Worm (Caenorhabditis elegans) whole organism, L3 larva: ENCODE data around the gene C15H11.10.

Source experiments
- egl-27 ChIP-seq: sonication (generic microtip); optimal IDR thresholded peaks from 4 replicates; lab custom pipeline; 2017; ENCODE audit warnings: missing biosample characterization, missing genetic modification reagents, missing genetic modification characterization
- fos-1 ChIP-seq: fragments of 150-350 bp; optimal IDR thresholded peaks from 2 replicates; lab custom pipeline; 2014; ENCODE audit warnings: missing biosample characterization, missing genetic modification characterization
- nhr-11 ChIP-seq: fragments of 150-350 bp; optimal IDR thresholded peaks from 2 replicates; lab custom pipeline; 2014; ENCODE audit warnings: missing biosample characterization, missing genetic modification characterization
- nhr-12 ChIP-seq: fragments of 150-350 bp; optimal IDR thresholded peaks from 2 replicates; lab custom pipeline; 2014; ENCODE audit warnings: missing biosample characterization, missing genetic modification characterization
- nhr-237 ChIP-seq: fragments of 150-350 bp; optimal IDR thresholded peaks from 2 replicates; lab custom pipeline; 2014; ENCODE audit warnings: missing biosample characterization, missing genetic modification characterization
- nhr-28 ChIP-seq: fragments of 150-350 bp; optimal IDR thresholded peaks from 2 replicates; lab custom pipeline; 2014; ENCODE audit warnings: missing biosample characterization, missing genetic modification characterization
- nhr-67 ChIP-seq: fragments of 150-350 bp; optimal IDR thresholded peaks from 2 replicates; lab custom pipeline; 2014; ENCODE audit warnings: missing biosample characterization, missing genetic modification characterization
- nhr-76 ChIP-seq: fragments of 150-350 bp; sonication (generic microtip); optimal IDR thresholded peaks from 5 replicates; lab custom pipeline; 2014; ENCODE audit warnings: missing biosample characterization, missing genetic modification characterization
- nhr-77 ChIP-seq: fragments of 150-350 bp; optimal IDR thresholded peaks from 2 replicates; lab custom pipeline; 2014; ENCODE audit warnings: missing biosample characterization, missing genetic modification characterization
- sea-2 ChIP-seq: fragments of 150-350 bp; sonication (generic microtip); optimal IDR thresholded peaks from 4 replicates; lab custom pipeline; 2014; ENCODE audit warnings: missing biosample characterization, missing genetic modification reagents, missing genetic modification characterization
- snpc-4 ChIP-seq: fragments of 150-350 bp; optimal IDR thresholded peaks from 2 replicates; lab custom pipeline; 2014; ENCODE audit warnings: missing biosample characterization, missing genetic modification characterization
- unc-62 ChIP-seq: fragments of 150-350 bp; sonication (generic microtip); optimal IDR thresholded peaks from 4 replicates; lab custom pipeline; 2014; ENCODE audit warnings: missing biosample characterization, missing genetic modification reagents, missing genetic modification characterization
- ztf-11 ChIP-seq: fragments of 150-350 bp; optimal IDR thresholded peaks from 2 replicates; lab custom pipeline; 2014; ENCODE audit warnings: missing biosample characterization, missing genetic modification characterization

ce11 chrV:14352032-14352431 lies 39.9 kb upstream of the C15H11.10 start:
- TF ChIP-seq snpc-4: no peak
- TF ChIP-seq nhr-12 (tag; lab: Kevin White, UChicago): no peak
- no peak for TF ChIP-seq nhr-67 (tag; lab: Kevin White, UChicago)
- no peak for TF ChIP-seq ztf-11 (tag; lab: Kevin White, UChicago)
- no peak for TF ChIP-seq unc-62 (GFP tag; lab: Kevin White, UChicago)
- TF ChIP-seq nhr-237 (tag; lab: Kevin White, UChicago): no peak
- TF ChIP-seq nhr-28: no peak
- no peak for TF ChIP-seq sea-2 (GFP tag; lab: Kevin White, UChicago)
- TF ChIP-seq nhr-76: no peak
- TF ChIP-seq egl-27 (tag; lab: Kevin White, UChicago): no peak
- TF ChIP-seq nhr-11 (tag; lab: Kevin White, UChicago): no peak
- no peak for TF ChIP-seq fos-1 (tag; lab: Kevin White, UChicago)
- TF ChIP-seq nhr-77 (tag; lab: Kevin White, UChicago): no peak
